Worm (Caenorhabditis elegans): ENCODE measurements around the gene F41C6.4.

F41C6.4 gene

ce11 chrX:6836065-6836527, 38.5 kb downstream of the F41C6.4 start, which contains the start of gene F41B4.3:
F41B4.3 (minus strand) TSS chrX:6836115.
- TF ChIP-seq ztf-4 (tag; optimal IDR thresholded peaks at IDR 0.05) (no peak), mdl-1 (tag; optimal IDR thresholded peaks at IDR 0.05) (peak in 1 of 2 experiments; percentile 31), dmd-4 (tag; optimal IDR thresholded peaks at IDR 0.05) (no peak), nhr-129 (tag; optimal IDR thresholded peaks at IDR 0.05) (peak; percentile 39), C34F6.9 (tag; optimal IDR thresholded peaks at IDR 0.05) (peak; percentile 55), ZK546.5 (tag; optimal IDR thresholded peaks at IDR 0.05) (no peak), unc-55 (GFP tag; optimal IDR thresholded peaks at IDR 0.05) (peak; percentile 69), nhr-25 (tag; optimal IDR thresholded peaks at IDR 0.05) (peak; percentile 7), lsy-2 (tag; optimal IDR thresholded peaks at IDR 0.05) (peak in 1 of 2 experiments; percentile 56)

- TF ChIP-seq ama-1 (optimal IDR thresholded peaks at IDR 0.05) (no peak), nhr-25 (tag; optimal IDR thresholded peaks at IDR 0.05) (no peak), ztf-4 (tag; optimal IDR thresholded peaks at IDR 0.05) (no peak), ztf-11 (tag; optimal IDR thresholded peaks at IDR 0.05) (no peak), aly-2 (tag; optimal IDR thresholded peaks at IDR 0.05) (no peak), nhr-23 (tag; optimal IDR thresholded peaks at IDR 0.05) (no peak), blmp-1 (tag; optimal IDR thresholded peaks at IDR 0.05; ENCODE audit: insufficient read depth) (no peak), nhr-11 (tag; optimal IDR thresholded peaks at IDR 0.05) (no peak), nhr-129 (tag; optimal IDR thresholded peaks at IDR 0.05) (no peak), F13H6.1 (tag; optimal IDR thresholded peaks at IDR 0.05) (no peak), nhr-77 (tag; optimal IDR thresholded peaks at IDR 0.05) (no peak), mbf-1 (tag; optimal IDR thresholded peaks at IDR 0.05) (no peak), unc-39 (tag; optimal IDR thresholded peaks at IDR 0.05) (no peak), gmeb-1 (tag; optimal IDR thresholded peaks at IDR 0.05) (no peak), nhr-237 (tag; optimal IDR thresholded peaks at IDR 0.05) (no peak), sma-9 (GFP tag; optimal IDR thresholded peaks at IDR 0.05) (no peak), sma-9 (tag; optimal IDR thresholded peaks at IDR 0.05) (no peak), alr-1 (tag; optimal IDR thresholded peaks at IDR 0.05) (no peak)
These were observed 39.5 kb downstream of the F41C6.4 start, which contains the start of gene F41B4.2 for ce11 chrX:6835166-6835565. F41B4.2 (minus strand) TSS chrX:6835266.

DNA sequence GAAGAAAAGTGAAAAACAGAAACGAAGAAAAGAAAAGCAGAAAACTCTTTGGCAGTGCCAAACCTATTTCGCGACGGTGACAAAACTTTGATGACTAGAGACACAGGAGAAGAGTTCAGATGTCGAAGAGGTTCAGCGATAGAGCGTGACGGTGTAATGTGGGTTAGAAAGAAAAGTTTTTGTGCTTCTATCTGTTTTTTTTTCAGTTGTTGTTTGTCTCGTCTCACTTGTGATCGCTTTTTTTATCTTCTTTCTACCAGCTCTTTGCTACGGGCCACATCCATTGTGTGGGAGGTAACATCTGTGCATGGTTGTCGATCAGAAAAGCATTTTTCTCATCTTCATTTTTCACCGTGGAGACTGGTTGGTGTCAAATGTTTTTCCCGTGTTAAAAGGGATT, 48.8 kb downstream of the F41C6.4 start, which contains the start of gene F41B4.1:
Gene F41B4.1, minus strand, starts transcription at position 23 of the 400 bp plus-strand sequence.
- no peak for TF ChIP-seq sem-4 (tag; optimal IDR thresholded peaks at IDR 0.05)
- TF ChIP-seq ama-1 (optimal IDR thresholded peaks at IDR 0.05), result no peak
- peak; percentile 70 for TF ChIP-seq F13H6.1 (tag; optimal IDR thresholded peaks at IDR 0.05)
- peak; percentile 21 for TF ChIP-seq ztf-4 (tag; optimal IDR thresholded peaks at IDR 0.05)
- no peak for TF ChIP-seq ztf-1 (GFP tag; conservative IDR thresholded peaks at IDR 0.05)
- TF ChIP-seq lsy-2 (tag; optimal IDR thresholded peaks at IDR 0.05), result peak in 1 of 2 experiments; percentile 57
- TF ChIP-seq lin-39 (tag; optimal IDR thresholded peaks at IDR 0.05), result no peak
- peak; percentile 53 for TF ChIP-seq nhr-129 (tag; optimal IDR thresholded peaks at IDR 0.05)
- peak; percentile 33 for TF ChIP-seq C34F6.9 (tag; optimal IDR thresholded peaks at IDR 0.05)
- TF ChIP-seq crh-2 (tag; optimal IDR thresholded peaks at IDR 0.05), result no peak
- TF ChIP-seq nhr-11 (tag; optimal IDR thresholded peaks at IDR 0.05), result no peak
- TF ChIP-seq sma-9 (GFP tag; optimal IDR thresholded peaks at IDR 0.05), result peak; percentile 59
- TF ChIP-seq sma-9 (tag; optimal IDR thresholded peaks at IDR 0.05), result no peak
- TF ChIP-seq egl-27 (tag; optimal IDR thresholded peaks at IDR 0.05), result no peak
